Worm (Caenorhabditis elegans) whole organism, late embryonic: ENCODE data around the gene npp-15.
A peak's percentile ranks its signal among the peaks of the same experiment; 100 is the strongest.

Experiments used
- C38D4.7 ChIP-seq: fragments of 200-800 bp; sonication (Bioruptor generic); optimal IDR thresholded peaks from 2 replicates; lab custom pipeline; 2018; ENCODE audit warnings: mild to moderate bottlenecking, missing genetic modification characterization, moderate library complexity, missing compliant biosample characterization
- T23F11.4 ChIP-seq: fragments of 200-800 bp; sonication (Bioruptor generic); optimal IDR thresholded peaks from 2 replicates; lab custom pipeline; 2018; ENCODE audit warnings: mild to moderate bottlenecking, missing genetic modification characterization, missing compliant biosample characterization
- Y22D7AL.16 ChIP-seq: sonication (generic microtip); optimal IDR thresholded peaks from 2 replicates; lab custom pipeline; 2016; ENCODE audit warnings: missing genetic modification characterization, missing compliant biosample characterization
- ceh-18 ChIP-seq: sonication (generic microtip); optimal IDR thresholded peaks from 2 replicates; lab custom pipeline; 2016; ENCODE audit warnings: missing genetic modification characterization, missing compliant biosample characterization
- ceh-19 ChIP-seq: fragments of 200-800 bp; sonication (Bioruptor generic); optimal IDR thresholded peaks from 2 replicates; lab custom pipeline; 2018; ENCODE audit warnings: mild to moderate bottlenecking, missing genetic modification characterization, missing compliant biosample characterization
- ceh-22 ChIP-seq: sonication (generic microtip); optimal IDR thresholded peaks from 2 replicates; lab custom pipeline; 2017; ENCODE audit warnings: missing biosample characterization, missing genetic modification characterization
- ceh-34 ChIP-seq: sonication (generic microtip); optimal IDR thresholded peaks from 2 replicates; lab custom pipeline; 2016; ENCODE audit warnings: mild to moderate bottlenecking, missing genetic modification characterization, missing compliant biosample characterization
- ceh-48 ChIP-seq: sonication (generic microtip); optimal IDR thresholded peaks from 2 replicates; lab custom pipeline; 2016; ENCODE audit warnings: missing genetic modification characterization, inconsistent platforms, missing compliant biosample characterization
- dmd-4 ChIP-seq: sonication (generic microtip); optimal IDR thresholded peaks from 2 replicates; lab custom pipeline; 2016; ENCODE audit warnings: borderline replicate concordance, missing genetic modification characterization, missing compliant biosample characterization
- elt-2 ChIP-seq: sonication (generic microtip); optimal IDR thresholded peaks from 2 replicates; lab custom pipeline; 2016; ENCODE audit warnings: missing genetic modification reagents, missing genetic modification characterization, missing compliant biosample characterization
- elt-4 ChIP-seq: sonication (generic microtip); optimal IDR thresholded peaks from 2 replicates; lab custom pipeline; 2016; ENCODE audit warnings: missing genetic modification characterization, missing compliant biosample characterization
- ets-4 ChIP-seq: sonication (generic microtip); optimal IDR thresholded peaks from 2 replicates; lab custom pipeline; 2016; ENCODE audit warnings: missing genetic modification characterization, missing compliant biosample characterization
- fkh-6 ChIP-seq: sonication (generic microtip); optimal IDR thresholded peaks from 2 replicates; lab custom pipeline; 2016; ENCODE audit warnings: missing genetic modification characterization, missing compliant biosample characterization
- gmeb-2 ChIP-seq: sonication (generic microtip); optimal IDR thresholded peaks from 2 replicates; lab custom pipeline; 2016; ENCODE audit warnings: missing genetic modification characterization, inconsistent platforms, missing compliant biosample characterization
- hlh-30 ChIP-seq: sonication (generic microtip); optimal IDR thresholded peaks from 2 replicates; lab custom pipeline; 2017; ENCODE audit warnings: antibody characterized with exemption, missing genetic modification characterization, missing compliant biosample characterization; ENCODE audit not compliant: insufficient read depth
- hlh-8 ChIP-seq: sonication (generic microtip); optimal IDR thresholded peaks from 2 replicates; lab custom pipeline; 2016; ENCODE audit warnings: missing genotype, missing genetic modification characterization, missing compliant biosample characterization
- mec-3 ChIP-seq: sonication (generic microtip); optimal IDR thresholded peaks from 2 replicates; lab custom pipeline; 2016; ENCODE audit warnings: borderline replicate concordance, missing genetic modification characterization, missing compliant biosample characterization
- nfya-1 ChIP-seq: sonication (generic microtip); optimal IDR thresholded peaks from 2 replicates; lab custom pipeline; 2017; ENCODE audit warnings: missing genetic modification characterization, mild to moderate bottlenecking, missing compliant biosample characterization, antibody characterized with exemption, moderate library complexity
- nhr-232 ChIP-seq: sonication (generic microtip); optimal IDR thresholded peaks from 2 replicates; lab custom pipeline; 2016; ENCODE audit warnings: missing genetic modification characterization, missing compliant biosample characterization
- npax-4 ChIP-seq: sonication (generic microtip); optimal IDR thresholded peaks from 2 replicates; lab custom pipeline; 2016; ENCODE audit warnings: missing genetic modification characterization, missing compliant biosample characterization
- pag-3 ChIP-seq: sonication (generic microtip); optimal IDR thresholded peaks from 2 replicates; lab custom pipeline; 2016; ENCODE audit warnings: missing compliant biosample characterization, missing genetic modification characterization, borderline replicate concordance
- pha-4 ChIP-seq: fragments of 150-350 bp; optimal IDR thresholded peaks from 2 replicates; lab custom pipeline; 2018; ENCODE audit warnings: missing biosample characterization, missing genetic modification reagents, missing genetic modification characterization
- rnt-1 ChIP-seq: sonication (generic microtip); optimal IDR thresholded peaks from 2 replicates; lab custom pipeline; 2016; ENCODE audit warnings: missing genetic modification characterization, missing compliant biosample characterization
- sox-2 ChIP-seq: fragments of 200-800 bp; sonication (Bioruptor generic); IDR thresholded peaks from 2 replicates; pipeline ENCODE4 v1.3.6; 2022; ENCODE audit warnings: missing genetic modification reagents, missing genetic modification characterization, missing compliant biosample characterization
- sox-4 ChIP-seq: sonication (generic microtip); optimal IDR thresholded peaks from 2 replicates; lab custom pipeline; 2017; ENCODE audit warnings: mild to moderate bottlenecking, missing genetic modification characterization, inconsistent platforms, missing compliant biosample characterization
- syd-9 ChIP-seq: sonication (generic microtip); optimal IDR thresholded peaks from 2 replicates; lab custom pipeline; 2016; ENCODE audit warnings: mild to moderate bottlenecking, missing genetic modification characterization, moderate library complexity, missing compliant biosample characterization
- tbx-2 ChIP-seq: sonication (generic microtip); optimal IDR thresholded peaks from 2 replicates; lab custom pipeline; 2016; ENCODE audit warnings: missing genetic modification characterization, missing compliant biosample characterization
- ttx-3 ChIP-seq: sonication (generic microtip); optimal IDR thresholded peaks from 2 replicates; lab custom pipeline; 2016; ENCODE audit warnings: missing genetic modification reagents, missing genetic modification characterization, missing compliant biosample characterization
- unc-3 ChIP-seq, 2 experiments: fragments of 200-800 bp in 1 of 2; sonication (Bioruptor generic) in 1 of 2; sonication (generic microtip) in 1 of 2; conservative IDR thresholded peaks in 1 of 2; optimal IDR thresholded peaks in 1 of 2; 2 replicates each; pipeline versions ENCODE4 v1.3.6 to Lab custom; 2016 to 2022; ENCODE audit warnings: missing compliant biosample characterization in 2 of 2, missing genetic modification characterization in 2 of 2, missing genetic modification reagents in 1 of 2
- unc-55 ChIP-seq: sonication (generic microtip); optimal IDR thresholded peaks from 2 replicates; lab custom pipeline; 2017; ENCODE audit warnings: missing biosample characterization, missing genetic modification reagents, missing genetic modification characterization
- zip-5 ChIP-seq: sonication (generic microtip); optimal IDR thresholded peaks from 2 replicates; lab custom pipeline; 2016; ENCODE audit warnings: missing genetic modification characterization, missing compliant biosample characterization
- ztf-16 ChIP-seq: sonication (generic microtip); optimal IDR thresholded peaks from 2 replicates; lab custom pipeline; 2017; ENCODE audit warnings: missing genetic modification characterization, missing compliant biosample characterization

The npp-15 gene

ce11 chrIII:7928549-7929129, at the start of gene npp-15, which contains the start of gene C29E4.13:
TSS of gene npp-15 (plus strand) at chrIII:7929043.
TSS of gene C29E4.13 (minus strand) at chrIII:7928717.
- TF ChIP-seq zip-5 (no peak), nfya-1 (peak; percentile 20)

- peak; percentile 75 for TF ChIP-seq ceh-18 (tag; lab: Kevin White, UChicago)
- TF ChIP-seq rnt-1 (tag; lab: Kevin White, UChicago) = peak; percentile 46
- no peak for TF ChIP-seq C38D4.7 (GFP tag; lab: Kevin White, UChicago)
- TF ChIP-seq unc-55 (GFP tag; lab: Kevin White, UChicago) = peak; percentile 72
- no peak for TF ChIP-seq sox-4 (tag; lab: Kevin White, UChicago)
These were observed 48.6 kb upstream of the npp-15 start for ce11 chrIII:7880132-7880715.

ce11 chrIII:7882900-7883299, 45.9 kb upstream of the npp-15 start, which contains the start of gene ZK688.9:
TSS of gene ZK688.9 (minus strand) at chrIII:7883000.
- TF ChIP-seq dmd-4 (tag; lab: Kevin White, UChicago) = no peak

- TF ChIP-seq Y22D7AL.16 (tag; lab: Kevin White, UChicago) = no peak
- TF ChIP-seq pha-4 (tag; lab: Kevin White, UChicago) = no peak
- TF ChIP-seq hlh-8 (tag; lab: Kevin White, UChicago) = no peak
- no peak for TF ChIP-seq ets-4 (tag; lab: Kevin White, UChicago)
- no peak for TF ChIP-seq hlh-30 (tag; lab: Kevin White, UChicago)
- TF ChIP-seq gmeb-2 = no peak
- no peak for TF ChIP-seq sox-2
- no peak for TF ChIP-seq mec-3 (tag; lab: Kevin White, UChicago)
- no peak for TF ChIP-seq tbx-2 (tag; lab: Kevin White, UChicago)
- TF ChIP-seq ztf-16 (tag; lab: Kevin White, UChicago) = no peak
- TF ChIP-seq fkh-6 (tag; lab: Kevin White, UChicago) = no peak
- no peak for TF ChIP-seq unc-3 (GFP tag; conservative IDR thresholded peaks at IDR 0.05; lab: Robert Waterston, UW)
- TF ChIP-seq unc-3 (tag; optimal IDR thresholded peaks at IDR 0.05; lab: Kevin White, UChicago) = no peak
- TF ChIP-seq ttx-3 (tag; lab: Kevin White, UChicago) = no peak
- no peak for TF ChIP-seq ceh-34 (tag; lab: Kevin White, UChicago)
- TF ChIP-seq ceh-19 (GFP tag; lab: Kevin White, UChicago) = no peak
- no peak for TF ChIP-seq npax-4 (tag; lab: Kevin White, UChicago)
These were observed 44.0 kb upstream of the npp-15 start, which contains the start of gene ZK688.11 for ce11 chrIII:7884863-7885262. TSS of gene ZK688.11 (minus strand) at chrIII:7884963.

- TF ChIP-seq T23F11.4 (GFP tag; lab: Kevin White, UChicago) = no peak
- TF ChIP-seq ceh-19 (GFP tag; lab: Kevin White, UChicago) = no peak
- TF ChIP-seq unc-55 (GFP tag; lab: Kevin White, UChicago) = no peak
- no peak for TF ChIP-seq elt-4 (tag; lab: Kevin White, UChicago)
- TF ChIP-seq nhr-232 (tag; lab: Kevin White, UChicago) = no peak
- TF ChIP-seq ceh-22 (tag; lab: Kevin White, UChicago) = no peak
- no peak for TF ChIP-seq mec-3 (tag; lab: Kevin White, UChicago)
- no peak for TF ChIP-seq elt-2
- TF ChIP-seq syd-9 (tag; lab: Kevin White, UChicago) = no peak
- no peak for TF ChIP-seq ceh-48 (tag; lab: Kevin White, UChicago)
- no peak for TF ChIP-seq pag-3 (tag; lab: Kevin White, UChicago)
- TF ChIP-seq Y22D7AL.16 (tag; lab: Kevin White, UChicago) = no peak
These were observed 39.8 kb upstream of the npp-15 start for ce11 chrIII:7889036-7889435.
